Worm (Caenorhabditis elegans) whole organism, dauer: ENCODE data around the gene nhr-135.

Source experiments
- unc-62 ChIP-seq: sonication (generic microtip); optimal IDR thresholded peaks from 2 replicates; lab custom pipeline; 2017; ENCODE audit warnings: missing biosample characterization, missing genetic modification reagents, missing genetic modification characterization

Gene nhr-135

ce11 chrV:7110370-7110769, 16.8 kb upstream of the nhr-135 start:
- TF ChIP-seq unc-62 (GFP tag; lab: Kevin White, UChicago), result no peak

ce11 chrV:7106499-7107152, 13.1 kb upstream of the nhr-135 start:
- no peak for TF ChIP-seq unc-62 (GFP tag; lab: Kevin White, UChicago)

- TF ChIP-seq unc-62 (GFP tag; lab: Kevin White, UChicago), result no peak
These were observed 9.7 kb upstream of the nhr-135 start, which contains the start of gene odr-2 for ce11 chrV:7103247-7103646. odr-2 (plus strand) TSS chrV:7103547.

- TF ChIP-seq unc-62 (GFP tag; lab: Kevin White, UChicago), result no peak
These were observed 3.2 kb upstream of the nhr-135 start for ce11 chrV:7096811-7097210.

DNA sequence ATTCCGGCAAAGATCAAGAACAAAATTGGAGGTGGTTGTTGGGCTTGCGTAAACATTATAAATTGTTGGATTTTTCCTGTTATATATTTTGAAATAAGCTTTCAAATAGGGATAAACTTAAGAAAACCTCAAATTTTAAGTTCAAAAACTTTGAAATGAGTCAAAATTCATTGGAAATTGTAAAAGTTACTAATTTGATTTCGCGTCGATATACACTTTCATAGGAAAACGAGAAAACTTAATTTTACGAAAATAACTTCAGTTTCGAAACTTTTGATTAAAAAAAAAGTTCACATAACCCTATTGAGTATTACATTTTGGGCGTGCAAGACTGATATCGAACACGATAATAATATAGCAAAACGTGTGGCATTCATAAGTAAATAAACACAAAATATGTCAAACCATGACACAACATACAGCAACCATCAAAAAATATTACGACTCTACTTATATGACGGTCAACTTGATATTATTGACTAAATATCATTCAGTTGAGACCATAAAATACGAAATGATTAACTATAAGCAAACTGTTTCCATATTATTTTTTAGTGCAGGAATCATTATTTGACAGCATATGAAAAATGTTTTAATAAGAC, 2.7 kb upstream of the nhr-135 start:
- no peak for TF ChIP-seq unc-62 (GFP tag; lab: Kevin White, UChicago)

DNA sequence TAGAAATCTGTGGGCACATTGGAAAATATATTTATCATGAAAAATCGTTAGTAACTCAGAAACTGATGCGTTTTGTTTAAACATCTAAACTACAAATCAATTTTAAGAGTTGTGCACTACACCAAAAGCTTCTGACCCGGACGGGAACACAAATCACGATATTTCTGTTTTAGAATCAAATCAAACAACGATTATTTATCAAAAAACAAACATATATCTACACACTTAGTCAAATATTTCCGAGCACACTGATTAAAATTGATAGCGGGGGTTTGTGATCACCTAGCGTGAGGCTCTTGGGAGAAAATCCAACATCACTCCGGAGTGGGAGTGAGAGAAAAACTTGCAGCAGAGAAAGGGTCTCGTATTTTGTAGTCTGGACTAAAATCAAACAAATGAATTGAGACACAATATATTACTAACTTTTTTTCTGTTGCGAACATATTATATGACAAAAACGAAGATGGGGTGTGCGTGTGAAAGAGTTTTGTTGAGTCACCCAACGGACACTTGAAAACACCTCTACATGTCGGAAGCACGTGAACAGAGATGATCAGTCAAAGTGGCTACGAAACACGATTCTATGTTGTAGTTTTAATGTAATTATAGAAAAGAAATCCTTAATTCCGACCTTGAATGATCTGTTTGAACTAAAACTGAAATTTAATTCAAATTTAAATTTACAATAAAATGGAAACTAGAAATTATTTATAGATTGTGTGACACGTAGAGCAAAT, 1.9 kb upstream of the nhr-135 start:
- TF ChIP-seq unc-62 (GFP tag; lab: Kevin White, UChicago), result no peak

DNA sequence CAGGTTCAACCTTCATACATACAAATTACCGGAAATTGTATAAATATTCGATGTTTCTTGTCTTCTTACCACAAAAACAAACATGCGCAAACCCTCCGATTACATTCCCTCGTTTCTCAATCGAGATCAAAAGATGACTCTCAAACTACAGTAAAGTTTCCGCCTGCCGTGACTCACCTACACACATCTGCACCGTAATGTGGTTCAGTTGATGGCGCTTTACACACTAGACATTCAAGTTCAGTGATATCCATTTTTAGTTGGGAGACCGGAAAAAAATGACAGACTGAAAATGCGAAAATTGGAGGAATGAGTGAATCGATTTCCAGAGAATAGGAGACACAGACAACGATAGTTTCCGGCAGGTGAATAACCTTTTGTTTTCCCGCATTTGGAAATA, 2.3 kb downstream of the nhr-135 start, which contains the start of gene nhr-286:
nhr-286 (minus strand) TSS at position 324 of the 400 bp plus-strand sequence.
- no peak for TF ChIP-seq unc-62 (GFP tag; lab: Kevin White, UChicago)

- TF ChIP-seq unc-62 (GFP tag; lab: Kevin White, UChicago), result no peak
These were observed 4.4 kb downstream of the nhr-135 start for ce11 chrV:7089217-7089616.

DNA sequence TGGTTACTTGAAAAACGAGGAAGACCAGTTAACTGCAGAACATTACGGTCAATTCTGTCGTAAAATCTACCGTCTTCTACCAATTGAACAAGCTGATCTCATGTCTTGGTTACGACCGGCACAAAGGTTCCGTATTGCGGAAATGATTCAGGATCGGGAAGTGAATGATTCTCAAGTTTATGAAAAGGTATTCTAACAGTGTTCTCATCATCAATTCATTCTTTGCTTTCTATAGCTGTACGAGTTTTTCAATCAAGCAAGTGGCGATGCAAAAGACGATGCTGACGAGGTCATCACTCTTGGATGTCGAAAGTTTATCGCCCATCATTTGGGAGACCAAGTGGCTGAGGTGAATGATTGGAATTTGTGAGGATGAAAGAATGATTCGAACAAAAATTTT, 6.2 kb downstream of the nhr-135 start:
- no peak for TF ChIP-seq unc-62 (GFP tag; lab: Kevin White, UChicago)

DNA sequence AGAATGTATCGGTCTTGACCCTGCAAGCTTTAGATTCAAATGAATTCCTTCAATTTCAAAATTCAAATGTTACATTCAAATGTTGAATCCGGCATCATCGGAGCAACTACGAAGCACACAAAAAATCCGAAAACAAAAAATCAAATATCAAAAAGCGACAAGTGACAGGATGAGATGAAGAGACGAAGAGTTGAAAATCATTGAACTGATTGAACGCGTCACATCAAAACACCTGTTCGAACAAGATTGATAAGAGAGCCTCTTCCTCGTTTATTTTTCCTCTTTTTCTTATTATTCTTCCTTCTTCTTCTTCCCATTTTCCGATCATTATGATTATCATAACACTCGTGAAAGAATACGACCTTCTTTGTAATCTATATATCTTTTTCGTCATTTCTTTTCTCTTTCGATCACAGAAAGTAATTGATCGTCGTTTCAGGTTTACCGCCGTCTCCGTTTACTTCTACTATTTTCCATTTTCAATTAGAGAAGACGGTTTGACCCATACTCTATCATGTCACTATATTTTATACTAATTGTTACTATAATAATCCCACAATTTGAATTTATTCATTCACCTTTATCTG, 8.0 kb downstream of the nhr-135 start, which contains the start of gene VC5.2:
VC5.2 (plus strand) TSS at position 439 of the 587 bp plus-strand sequence.
- no peak for TF ChIP-seq unc-62 (GFP tag; lab: Kevin White, UChicago)

DNA sequence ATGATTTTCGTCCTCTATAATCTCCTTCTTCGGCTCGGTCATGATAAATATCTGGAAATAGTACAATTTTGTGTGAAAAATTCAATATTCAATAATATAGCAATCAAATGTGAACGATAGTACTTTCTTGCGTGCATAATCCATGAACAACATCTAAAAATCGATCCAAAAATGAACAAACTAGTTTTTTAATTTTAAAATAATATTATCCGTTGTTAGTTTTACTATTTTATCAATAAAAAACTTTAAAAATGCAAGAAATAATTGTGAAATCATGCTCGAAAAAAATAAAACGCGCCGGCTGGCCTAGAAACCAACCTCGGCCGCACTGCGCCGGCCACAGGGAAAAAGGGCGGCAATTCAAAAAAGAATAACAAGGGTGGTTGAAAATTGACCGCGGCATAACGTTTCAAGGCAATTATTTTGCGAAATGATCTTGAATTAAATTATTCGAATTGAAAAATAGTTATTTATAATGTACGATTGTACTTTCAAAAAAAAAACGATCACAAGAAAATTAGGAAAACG, 8.9 kb downstream of the nhr-135 start, which contains the start of gene mys-1:
mys-1 (minus strand) TSS at position 51 of the 528 bp plus-strand sequence.
- no peak for TF ChIP-seq unc-62 (GFP tag; lab: Kevin White, UChicago)

DNA sequence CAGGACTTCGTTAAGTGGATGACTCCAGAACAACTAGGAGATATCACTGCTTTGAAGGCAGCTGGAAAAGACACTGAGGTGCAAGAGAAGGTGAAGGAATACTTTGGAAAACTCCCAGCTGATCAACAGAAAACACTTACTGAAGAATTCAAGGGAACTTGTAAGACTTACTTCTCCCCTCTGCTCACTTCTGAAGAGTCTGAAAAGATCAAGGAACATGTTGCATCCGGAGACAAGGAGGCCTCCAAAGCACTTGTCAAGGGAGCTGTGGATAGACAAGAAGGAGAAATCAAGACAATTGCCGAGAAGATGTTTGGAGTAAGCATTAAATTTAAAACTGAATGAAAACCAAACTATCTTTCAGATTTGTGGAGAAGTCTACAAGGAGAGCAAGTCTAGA, 14.2 kb downstream of the nhr-135 start:
- no peak for TF ChIP-seq unc-62 (GFP tag; lab: Kevin White, UChicago)

DNA sequence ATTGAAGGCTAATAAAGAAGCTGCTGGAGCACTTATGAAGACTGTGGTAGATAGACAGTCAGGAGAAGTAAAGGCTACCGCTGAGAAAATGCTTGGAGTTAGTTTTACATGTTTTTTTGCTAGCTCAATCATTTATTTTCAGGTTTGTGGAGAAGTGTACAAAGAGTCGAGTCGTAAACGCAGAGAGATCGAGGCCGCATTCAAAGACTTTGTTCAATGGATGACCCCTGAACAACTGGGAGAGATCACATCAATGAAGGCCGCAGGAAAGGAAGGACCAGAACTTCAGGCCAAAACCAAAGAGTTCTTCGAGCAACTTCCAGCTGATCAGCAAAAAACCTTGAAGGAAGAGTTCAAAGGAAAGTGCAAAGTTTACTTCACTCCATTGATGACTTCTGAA, 14.8 kb downstream of the nhr-135 start:
- TF ChIP-seq unc-62 (GFP tag; lab: Kevin White, UChicago), result no peak

- TF ChIP-seq unc-62 (GFP tag; lab: Kevin White, UChicago), result no peak
These were observed 17.4 kb downstream of the nhr-135 start for ce11 chrV:7076161-7076560.

- no peak for TF ChIP-seq unc-62 (GFP tag; lab: Kevin White, UChicago)
These were observed 17.9 kb downstream of the nhr-135 start, which contains the start of gene npa-1 for ce11 chrV:7075646-7076045. npa-1 (plus strand) TSS chrV:7075787.
